Fruit fly (Drosophila melanogaster): ENCODE measurements around the gene CG7255.

dm6 chr3L:15261067-15261506, 43.0 kb upstream of the CG7255 start:
- TF ChIP-seq CG2712 (tag; optimal IDR thresholded peaks at IDR 0.05) (peak; percentile 85), Rfx (GFP tag; IDR thresholded peaks at IDR 0.05) (no peak), Bgb (GFP tag; IDR thresholded peaks at IDR 0.05; ENCODE audit: partially characterized antibody) (no peak), trh (GFP tag; optimal IDR thresholded peaks at IDR 0.05) (no peak), bigmax (GFP tag; optimal IDR thresholded peaks at IDR 0.05) (no peak), CG9609 (GFP tag; optimal IDR thresholded peaks at IDR 0.05) (no peak), CG12155 (GFP tag; optimal IDR thresholded peaks at IDR 0.05) (no peak), CG17361 (GFP tag; IDR thresholded peaks at IDR 0.05) (peak; percentile 72), E2f1 (GFP tag; IDR thresholded peaks at IDR 0.05) (peak; percentile 48), CG9437 (GFP tag; optimal IDR thresholded peaks at IDR 0.05) (peak; percentile 65), Hr39 (optimal IDR thresholded peaks at IDR 0.05) (no peak), CG4424 (GFP tag; optimal IDR thresholded peaks at IDR 0.05) (peak; percentile 47), CG18476 (GFP tag; optimal IDR thresholded peaks at IDR 0.05) (peak; percentile 23)

Data from whole organism, embryonic.